Fruit fly (Drosophila melanogaster): Measurements from ENCODE around the gene Nup58.

DNA sequence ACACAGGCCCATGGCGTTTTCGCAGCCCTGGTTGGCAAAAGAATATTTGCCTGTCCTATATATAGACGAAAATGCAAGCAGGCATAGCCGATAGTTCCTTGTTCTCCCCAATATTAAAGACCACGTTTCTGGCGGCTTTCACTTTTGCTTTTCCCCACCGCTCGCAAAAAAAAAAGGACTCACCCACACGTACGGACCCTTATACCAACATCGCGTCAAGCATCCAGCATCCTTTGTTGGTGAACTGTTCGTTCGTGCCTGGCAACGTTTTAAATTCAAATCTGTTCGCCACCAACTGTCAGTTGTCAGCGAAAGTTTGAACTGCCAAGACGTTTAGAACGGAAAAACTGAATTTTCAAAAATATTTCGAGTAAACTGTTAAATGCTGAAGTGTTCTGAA lies 14.6 kb downstream of the Nup58 start, which contains the start of gene ort:
- TF ChIP-seq Dll (optimal IDR thresholded peaks at IDR 0.05): no peak
- TF ChIP-seq EcR (GFP tag; optimal IDR thresholded peaks at IDR 0.05): no peak

Data from whole organism.